Worm (Caenorhabditis elegans) whole organism, L4 larva: Measurements from ENCODE around the gene lrch-1.
A peak's percentile ranks its signal among the peaks of the same experiment; 100 is the strongest.

ENCODE experiments used
- D1046.2 ChIP-seq: fragments of 200-800 bp; sonication (Bioruptor generic); IDR thresholded peaks from 2 replicates; pipeline ENCODE4 v1.3.6; 2022; ENCODE audit warnings: missing genetic modification characterization, missing compliant biosample characterization
- F10B5.3 ChIP-seq: sonication (generic microtip); optimal IDR thresholded peaks from 2 replicates; lab custom pipeline; 2016; ENCODE audit warnings: mild to moderate bottlenecking, missing genetic modification characterization, missing compliant biosample characterization
- F26F4.8 ChIP-seq: fragments of 200-800 bp; sonication (Bioruptor generic); conservative IDR thresholded peaks from 2 replicates; pipeline ENCODE4 v1.3.6; 2022; ENCODE audit warnings: missing genetic modification characterization, missing compliant biosample characterization
- Y48G9A.11 ChIP-seq: fragments of 200-800 bp; sonication (Bioruptor generic); IDR thresholded peaks from 2 replicates; pipeline ENCODE4 v1.3.6; 2022; ENCODE audit warnings: missing genetic modification reagents, missing genetic modification characterization, missing compliant biosample characterization
- Y75B8A.6 ChIP-seq: fragments of 200-800 bp; sonication (Bioruptor generic); IDR thresholded peaks from 2 replicates; pipeline ENCODE4 v1.3.6; 2022; ENCODE audit warnings: missing genetic modification reagents, missing genetic modification characterization, missing compliant biosample characterization
- aha-1 ChIP-seq: fragments of 150-350 bp; peaks from one replicate; lab custom pipeline; 2014; ENCODE audit warnings: missing biosample characterization, missing genetic modification characterization
- ama-1 ChIP-seq: fragments of 150-350 bp; optimal IDR thresholded peaks from 2 replicates; lab custom pipeline; 2014; ENCODE audit warnings: inconsistent platforms, mixed read lengths
- arid-1 ChIP-seq: fragments of 200-800 bp; sonication (Bioruptor generic); conservative IDR thresholded peaks from 2 replicates; pipeline ENCODE4 v1.3.6; 2022; ENCODE audit warnings: missing genetic modification reagents, missing genetic modification characterization, missing compliant biosample characterization
- attf-4 ChIP-seq: sonication (generic microtip); optimal IDR thresholded peaks from 3 replicates; lab custom pipeline; 2017; ENCODE audit warnings: missing biosample characterization, missing genetic modification characterization
- daf-12 ChIP-seq: fragments of 150-350 bp; optimal IDR thresholded peaks from 2 replicates; lab custom pipeline; 2014; ENCODE audit warnings: missing biosample characterization, missing genetic modification reagents, missing genetic modification characterization
- daf-16 ChIP-seq, 3 experiments: sonication (generic microtip); optimal IDR thresholded peaks; 2 replicates each; lab custom pipeline; 2016 to 2017; ENCODE audit warnings: missing genetic modification characterization in 3 of 3, missing genetic modification reagents in 3 of 3, mild to moderate bottlenecking in 2 of 3, missing compliant biosample characterization in 2 of 3, missing biosample characterization in 1 of 3, moderate library complexity in 1 of 3
- daf-8 ChIP-seq: fragments of 200-800 bp; sonication (Bioruptor generic); IDR thresholded peaks from 2 replicates; pipeline ENCODE4 v1.3.6; 2022; ENCODE audit warnings: missing genetic modification characterization, missing compliant biosample characterization
- egl-43 ChIP-seq: fragments of 200-800 bp; sonication (Bioruptor generic); IDR thresholded peaks from 2 replicates; pipeline ENCODE4 v1.3.6; 2022; ENCODE audit warnings: missing genetic modification reagents, missing genetic modification characterization, missing compliant biosample characterization
- gei-8 ChIP-seq: fragments of 200-800 bp; sonication (Bioruptor generic); optimal IDR thresholded peaks from 2 replicates; lab custom pipeline; 2018; ENCODE audit warnings: mild to moderate bottlenecking, missing genetic modification characterization, missing compliant biosample characterization
- hif-1 ChIP-seq, 2 experiments: sonication (generic microtip); optimal IDR thresholded peaks; 2 replicates each; lab custom pipeline; 2016 to 2017; ENCODE audit warnings: missing compliant biosample characterization in 2 of 2, missing genetic modification characterization in 2 of 2, missing genetic modification reagents in 2 of 2, missing genotype in 2 of 2, mild to moderate bottlenecking in 1 of 2
- hlh-11 ChIP-seq: fragments of 200-800 bp; sonication (Bioruptor generic); optimal IDR thresholded peaks from 2 replicates; lab custom pipeline; 2018; ENCODE audit warnings: mild to moderate bottlenecking, missing genetic modification characterization, missing compliant biosample characterization
- hlh-30 ChIP-seq: sonication (generic microtip); optimal IDR thresholded peaks from 2 replicates; lab custom pipeline; 2017; ENCODE audit warnings: antibody characterized with exemption, mild to moderate bottlenecking, missing genetic modification characterization, missing compliant biosample characterization; ENCODE audit not compliant: insufficient read depth
- hmg-1.1 ChIP-seq: fragments of 200-800 bp; sonication (Bioruptor generic); IDR thresholded peaks from 2 replicates; pipeline ENCODE4 v1.3.6; 2022; ENCODE audit warnings: missing genetic modification reagents, missing genetic modification characterization, missing compliant biosample characterization
- jun-1 ChIP-seq: fragments of 150-350 bp; optimal IDR thresholded peaks from 2 replicates; lab custom pipeline; 2014; ENCODE audit warnings: missing biosample characterization, missing genetic modification reagents, missing genetic modification characterization
- lim-7 ChIP-seq: fragments of 200-800 bp; sonication (Bioruptor generic); IDR thresholded peaks from 2 replicates; pipeline ENCODE4 v1.3.6; 2022; ENCODE audit warnings: missing genetic modification characterization, missing compliant biosample characterization
- lsy-2 ChIP-seq, 2 experiments: fragments of 150-350 bp in 1 of 2; sonication (generic microtip) in 1 of 2; optimal IDR thresholded peaks; 2 replicates each; lab custom pipeline; 2014 to 2017; ENCODE audit warnings: missing biosample characterization in 2 of 2, missing genetic modification characterization in 2 of 2
- madf-5 ChIP-seq, 2 experiments: fragments of 200-800 bp; sonication (Bioruptor generic); IDR thresholded peaks; 2 replicates each; pipeline ENCODE4 v1.3.6; 2022; ENCODE audit warnings: missing compliant biosample characterization in 2 of 2, missing genetic modification characterization in 2 of 2
- madf-9 ChIP-seq: fragments of 200-800 bp; sonication (Bioruptor generic); conservative IDR thresholded peaks from 2 replicates; pipeline ENCODE4 v1.3.6; 2022; ENCODE audit warnings: missing genetic modification reagents, missing genetic modification characterization, missing compliant biosample characterization
- mdl-1 ChIP-seq, 2 experiments: fragments of 150-350 bp in 1 of 2; sonication (generic microtip) in 1 of 2; optimal IDR thresholded peaks; 2 replicates each; lab custom pipeline; 2014 to 2017; ENCODE audit warnings: missing biosample characterization in 2 of 2, missing genetic modification characterization in 2 of 2
- mdt-29 ChIP-seq: fragments of 200-800 bp; sonication (Bioruptor generic); IDR thresholded peaks from 2 replicates; pipeline ENCODE4 v1.3.6; 2022; ENCODE audit warnings: missing genetic modification reagents, missing genetic modification characterization, missing compliant biosample characterization
- mes-2 ChIP-seq: sonication (generic microtip); optimal IDR thresholded peaks from 2 replicates; lab custom pipeline; 2016; ENCODE audit warnings: missing genotype, mild to moderate bottlenecking, missing genetic modification characterization, missing compliant biosample characterization; ENCODE audit not compliant: poor library complexity, severe bottlenecking
- mxl-2 ChIP-seq: fragments of 200-800 bp; sonication (Bioruptor generic); conservative IDR thresholded peaks from 2 replicates; pipeline ENCODE4 v1.3.6; 2022; ENCODE audit warnings: missing genetic modification reagents, missing genetic modification characterization, missing compliant biosample characterization
- nhr-10 ChIP-seq: fragments of 150-350 bp; optimal IDR thresholded peaks from 2 replicates; lab custom pipeline; 2014; ENCODE audit warnings: missing biosample characterization, missing genetic modification characterization
- nhr-237 ChIP-seq: sonication (generic microtip); optimal IDR thresholded peaks from 2 replicates; lab custom pipeline; 2017; ENCODE audit warnings: missing biosample characterization, missing genetic modification characterization
- nhr-28 ChIP-seq: fragments of 150-350 bp; optimal IDR thresholded peaks from 2 replicates; lab custom pipeline; 2014; ENCODE audit warnings: missing biosample characterization, missing genetic modification characterization
- nhr-41 ChIP-seq: fragments of 200-800 bp; sonication (Bioruptor generic); IDR thresholded peaks from 2 replicates; pipeline ENCODE4 v1.3.6; 2022; ENCODE audit warnings: missing genetic modification reagents, missing genetic modification characterization, missing compliant biosample characterization
- nhr-6 ChIP-seq: fragments of 150-350 bp; optimal IDR thresholded peaks from 2 replicates; lab custom pipeline; 2014; ENCODE audit warnings: missing biosample characterization, missing genetic modification characterization
- nhr-76 ChIP-seq: fragments of 150-350 bp; optimal IDR thresholded peaks from 2 replicates; lab custom pipeline; 2014; ENCODE audit warnings: missing biosample characterization, missing genetic modification characterization
- pha-4 ChIP-seq, 2 experiments: fragments of 150-350 bp in 1 of 2; fragments of 200-800 bp in 1 of 2; sonication (Bioruptor generic) in 1 of 2; IDR thresholded peaks in 1 of 2; optimal IDR thresholded peaks in 1 of 2; 2 replicates each; pipeline versions ENCODE4 v1.3.6 to Lab custom; 2014 to 2022; ENCODE audit warnings: missing genetic modification characterization in 2 of 2, missing genetic modification reagents in 2 of 2, missing biosample characterization in 1 of 2, missing compliant biosample characterization in 1 of 2
- pqm-1 ChIP-seq: sonication (generic microtip); optimal IDR thresholded peaks from 2 replicates; lab custom pipeline; 2017; ENCODE audit warnings: missing biosample characterization, missing genetic modification characterization
- rbr-2 ChIP-seq: sonication (generic microtip); optimal IDR thresholded peaks from 2 replicates; lab custom pipeline; 2016; ENCODE audit warnings: missing genotype, missing genetic modification characterization, missing compliant biosample characterization
- saeg-2 ChIP-seq: fragments of 200-800 bp; sonication (Bioruptor generic); IDR thresholded peaks from 2 replicates; pipeline ENCODE4 v1.3.6; 2022; ENCODE audit warnings: missing genetic modification reagents, missing genetic modification characterization, missing compliant biosample characterization
- spr-1 ChIP-seq: sonication (generic microtip); optimal IDR thresholded peaks from 2 replicates; lab custom pipeline; 2016; ENCODE audit warnings: mild to moderate bottlenecking, missing genetic modification characterization, missing compliant biosample characterization
- spr-3 ChIP-seq: fragments of 200-800 bp; sonication (Bioruptor generic); optimal IDR thresholded peaks from 2 replicates; lab custom pipeline; 2018; ENCODE audit warnings: mild to moderate bottlenecking, missing genetic modification characterization, missing compliant biosample characterization
- tra-1 ChIP-seq: fragments of 200-800 bp; sonication (Bioruptor generic); IDR thresholded peaks from 2 replicates; pipeline ENCODE4 v1.3.6; 2022; ENCODE audit warnings: missing genetic modification reagents, missing genetic modification characterization, missing compliant biosample characterization
- unc-62 ChIP-seq, 3 experiments: fragments of 150-350 bp in 1 of 3; sonication (generic microtip); optimal IDR thresholded peaks in 2 of 3; peaks in 1 of 3; 1 replicate in 1 of 3; 2 replicates in 2 of 3; lab custom pipeline; 2014 to 2017; ENCODE audit warnings: missing biosample characterization in 3 of 3, missing genetic modification characterization in 3 of 3, missing genetic modification reagents in 3 of 3, missing genotype in 1 of 3
- zfp-2 ChIP-seq: sonication (generic microtip); optimal IDR thresholded peaks from 2 replicates; lab custom pipeline; 2016; ENCODE audit warnings: mild to moderate bottlenecking, missing genetic modification characterization, missing compliant biosample characterization
- zfp-3 ChIP-seq: fragments of 200-800 bp; sonication (Bioruptor generic); conservative IDR thresholded peaks from 2 replicates; pipeline ENCODE4 v1.3.6; 2022; ENCODE audit warnings: missing genetic modification reagents, missing genetic modification characterization, missing compliant biosample characterization
- zip-2 ChIP-seq: fragments of 150-350 bp; optimal IDR thresholded peaks from 2 replicates; lab custom pipeline; 2014; ENCODE audit warnings: missing biosample characterization, missing genetic modification characterization

lrch-1 gene

DNA sequence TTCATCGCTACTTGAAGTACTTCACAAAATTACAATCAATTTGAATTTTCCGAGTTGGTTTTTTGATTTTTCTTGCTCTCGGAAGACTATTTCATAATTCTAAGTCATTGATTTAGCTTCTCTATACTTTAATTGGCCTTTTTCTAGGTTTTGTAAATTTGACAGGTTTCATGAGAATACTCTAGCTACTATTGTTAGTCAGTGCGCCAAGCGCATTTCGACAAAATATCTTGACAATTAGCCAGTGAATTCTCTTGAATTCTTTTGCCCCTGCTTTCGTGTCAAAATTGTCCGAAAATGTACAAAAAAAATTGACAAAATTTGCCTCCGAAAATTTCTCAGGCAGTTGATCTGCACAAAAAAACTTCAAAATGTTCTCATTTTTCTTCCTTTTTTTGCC is 36.7 kb upstream of the lrch-1 start:
- TF ChIP-seq unc-62 (GFP tag; optimal IDR thresholded peaks at IDR 0.05 in 1 of 2; lab: Kevin White, UChicago) (peak in 1 of 2 experiments; percentile 59), unc-62 (tag; optimal IDR thresholded peaks at IDR 0.05; lab: Kevin White, UChicago) (no peak), madf-9 (GFP tag; lab: Robert Waterston, UW) (0 out of 2 replicates have a peak, but pooled peaks have one; percentile 18), ama-1 (peak; percentile 57), Y75B8A.6 (GFP tag; lab: Robert Waterston, UW) (no peak), spr-3 (no peak), F10B5.3 (no peak), jun-1 (tag; lab: Kevin White, UChicago) (no peak), arid-1 (GFP tag; lab: Robert Waterston, UW) (0 out of 2 replicates have a peak, but pooled peaks have one; percentile 18), F26F4.8 (GFP tag; lab: Robert Waterston, UW) (no peak), nhr-6 (peak; percentile 8), hlh-30 (tag; lab: Kevin White, UChicago) (peak; percentile 4)

DNA sequence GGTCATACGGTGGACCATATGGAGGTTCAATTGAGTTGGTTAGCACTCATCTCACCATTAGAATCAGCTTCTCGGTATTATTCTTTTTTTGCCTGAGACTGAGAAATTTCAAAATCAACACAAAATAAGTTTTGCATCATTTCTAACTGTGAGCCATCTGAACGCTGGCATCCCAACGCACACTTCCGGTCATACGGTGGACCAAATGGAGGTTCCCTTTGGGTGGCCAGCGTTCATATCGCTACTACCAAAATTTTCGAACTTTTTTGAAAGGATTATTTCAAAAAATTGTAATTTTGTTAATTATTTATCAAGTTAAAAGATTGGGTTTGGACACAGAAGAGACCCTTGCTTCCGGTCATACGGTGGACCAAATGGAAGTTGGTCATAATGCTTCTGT is 36.3 kb upstream of the lrch-1 start:
- TF ChIP-seq aha-1 (tag; lab: Kevin White, UChicago) (peak; percentile 22), daf-12 (tag; lab: Kevin White, UChicago) (no peak), F26F4.8 (GFP tag; lab: Robert Waterston, UW) (no peak), zip-2 (tag; lab: Kevin White, UChicago) (no peak), daf-16 (GFP tag; optimal IDR thresholded peaks at IDR 0.05; lab: Kevin White, UChicago) (no peak), daf-16 (tag; optimal IDR thresholded peaks at IDR 0.05; lab: Kevin White, UChicago) (peak; percentile 53)
- TF ChIP-seq, all 104 proteins: peak for 2

- TF ChIP-seq saeg-2 (GFP tag; lab: Robert Waterston, UW) (0 out of 2 replicates have a peak, but pooled peaks have one; percentile 5), gei-8 (no peak), pha-4 (GFP tag; IDR thresholded peaks at IDR 0.05; lab: Robert Waterston, UW) (peak; percentile 57; the same call in 1 of the 2 replicates), pha-4 (tag; optimal IDR thresholded peaks at IDR 0.05; lab: Kevin White, UChicago) (no peak), mxl-2 (0 out of 2 replicates have a peak, but pooled peaks have one; percentile 2), zfp-3 (GFP tag; lab: Robert Waterston, UW) (peak; percentile 44; the same call in 1 of the 2 replicates), hlh-11 (tag; lab: Kevin White, UChicago) (peak; percentile 71), mdt-29 (GFP tag; lab: Robert Waterston, UW) (peak; percentile 79), daf-8 (no peak), tra-1 (GFP tag; lab: Robert Waterston, UW) (peak; percentile 62; the same call in 1 of the 2 replicates), nhr-28 (peak; percentile 46), hif-1 (tag; optimal IDR thresholded peaks at IDR 0.05; lab: Kevin White, UChicago) (peak in 1 of 2 experiments; percentile 36), egl-43 (GFP tag; lab: Robert Waterston, UW) (peak; percentile 64; the same call in 1 of the 2 replicates), hmg-1.1 (peak; percentile 65), madf-5 (GFP tag; IDR thresholded peaks at IDR 0.05; lab: Robert Waterston, UW) (no peak), nhr-237 (no peak), lsy-2 (tag; optimal IDR thresholded peaks at IDR 0.05; lab: Kevin White, UChicago) (peak in 1 of 2 experiments; percentile 50), lim-7 (GFP tag; lab: Robert Waterston, UW) (no peak), nhr-10 (peak; percentile 55), attf-4 (no peak), spr-1 (tag; lab: Kevin White, UChicago) (no peak), mdl-1 (tag; optimal IDR thresholded peaks at IDR 0.05; lab: Kevin White, UChicago) (peak; percentile 30 to 31), D1046.2 (GFP tag; lab: Robert Waterston, UW) (no peak), zfp-2 (tag; lab: Kevin White, UChicago) (no peak), Y48G9A.11 (GFP tag; lab: Robert Waterston, UW) (no peak), mes-2 (tag; lab: Kevin White, UChicago) (no peak), rbr-2 (tag; lab: Kevin White, UChicago) (peak; percentile 37), nhr-76 (tag; lab: Kevin White, UChicago) (no peak), daf-16 (GFP tag; optimal IDR thresholded peaks at IDR 0.05; lab: Kevin White, UChicago) (peak; percentile 8 to 32), daf-16 (tag; optimal IDR thresholded peaks at IDR 0.05; lab: Kevin White, UChicago) (peak; percentile 34), nhr-41 (GFP tag; lab: Robert Waterston, UW) (no peak; the same call in 1 of the 2 replicates), pqm-1 (tag; lab: Kevin White, UChicago) (no peak), spr-3 (no peak)
Measured at ce11 chrX:6251947-6252617, 35.6 kb upstream of the lrch-1 start.
